Fruit fly (Drosophila melanogaster): ENCODE results near the gene S6kII.

Gene S6kII

dm6 chrX:22509085-22509484 lies 20.7 kb upstream of the S6kII start (continued):
- no peak for TF ChIP-seq oc (tag; optimal IDR thresholded peaks at IDR 0.05)
- TF ChIP-seq lab (GFP tag; optimal IDR thresholded peaks at IDR 0.05): no peak
- peak; percentile 49 for TF ChIP-seq row (GFP tag; IDR thresholded peaks at IDR 0.05)
- no peak for TF ChIP-seq hkb (optimal IDR thresholded peaks at IDR 0.05)
- no peak for TF ChIP-seq hkb (GFP tag; IDR thresholded peaks at IDR 0.05)
- TF ChIP-seq CG14441 (GFP tag; IDR thresholded peaks at IDR 0.05): 0 out of 2 replicates have a peak, but pooled peaks have one; percentile 4
- TF ChIP-seq CG7745 (tag; optimal IDR thresholded peaks at IDR 0.05): no peak
- no peak for TF ChIP-seq aop (GFP tag; IDR thresholded peaks at IDR 0.05)
- TF ChIP-seq Gsc (GFP tag; IDR thresholded peaks at IDR 0.05): no peak
- no peak for TF ChIP-seq CG30020 (tag; optimal IDR thresholded peaks at IDR 0.05)
- no peak for TF ChIP-seq gce (GFP tag; IDR thresholded peaks at IDR 0.05)
- TF ChIP-seq Awh (GFP tag; IDR thresholded peaks at IDR 0.05): no peak
- TF ChIP-seq inv (GFP tag; IDR thresholded peaks at IDR 0.05; ENCODE audit: partially characterized antibody): no peak
- no peak for TF ChIP-seq CG14965 (GFP tag; optimal IDR thresholded peaks at IDR 0.05; ENCODE audit: borderline replicate concordance)
- TF ChIP-seq Dll (GFP tag; IDR thresholded peaks at IDR 0.05; ENCODE audit: partially characterized antibody): no peak
- peak; percentile 23 for TF ChIP-seq Ets65A (GFP tag)
- no peak for TF ChIP-seq pan (optimal IDR thresholded peaks at IDR 0.05)
- no peak for TF ChIP-seq pan (GFP tag; optimal IDR thresholded peaks at IDR 0.05 in 1 of 2, IDR thresholded peaks at IDR 0.05 in 1 of 2)
- no peak for TF ChIP-seq CG2129 (GFP tag; IDR thresholded peaks at IDR 0.05; ENCODE audit: partially characterized antibody)
- TF ChIP-seq Rx (GFP tag; IDR thresholded peaks at IDR 0.05): no peak
- no peak for TF ChIP-seq Ptx1 (GFP tag; IDR thresholded peaks at IDR 0.05)
- TF ChIP-seq CG1603 (tag; optimal IDR thresholded peaks at IDR 0.05): peak; percentile 17
- TF ChIP-seq Dip2 (GFP tag; IDR thresholded peaks at IDR 0.05): no peak
- no peak for TF ChIP-seq Atf3 (GFP tag; optimal IDR thresholded peaks at IDR 0.05)
- TF ChIP-seq Fer3 (tag; optimal IDR thresholded peaks at IDR 0.05): no peak
- TF ChIP-seq CG12236 (GFP tag; optimal IDR thresholded peaks at IDR 0.05): no peak
- TF ChIP-seq nerfin-2 (GFP tag; IDR thresholded peaks at IDR 0.05; ENCODE audit: partially characterized antibody): no peak
- no peak for TF ChIP-seq CG15269 (tag; optimal IDR thresholded peaks at IDR 0.05)
- no peak for TF ChIP-seq gcm2 (GFP tag; optimal IDR thresholded peaks at IDR 0.05)
- TF ChIP-seq Aef1 (GFP tag; IDR thresholded peaks at IDR 0.05): no peak
- TF ChIP-seq mirr (GFP tag; optimal IDR thresholded peaks at IDR 0.05): no peak
- no peak for TF ChIP-seq CG3065 (GFP tag; optimal IDR thresholded peaks at IDR 0.05)
- no peak for TF ChIP-seq exex (tag; optimal IDR thresholded peaks at IDR 0.05)
- no peak for TF ChIP-seq tio (GFP tag; optimal IDR thresholded peaks at IDR 0.05)
- TF ChIP-seq Optix (GFP tag; IDR thresholded peaks at IDR 0.05): no peak
- no peak for TF ChIP-seq bowl (GFP tag; IDR thresholded peaks at IDR 0.05)
- peak; percentile 0 for TF ChIP-seq CG3407 (GFP tag; optimal IDR thresholded peaks at IDR 0.05)
- no peak for TF ChIP-seq CG8359 (GFP tag; optimal IDR thresholded peaks at IDR 0.05; ENCODE audit: borderline replicate concordance)
- no peak for TF ChIP-seq hb (GFP tag; IDR thresholded peaks at IDR 0.05; ENCODE audit: partially characterized antibody)
- no peak for TF ChIP-seq sr (GFP tag; IDR thresholded peaks at IDR 0.05)
- no peak for TF ChIP-seq CG11504 (tag; optimal IDR thresholded peaks at IDR 0.05)
- no peak for TF ChIP-seq schlank (tag; optimal IDR thresholded peaks at IDR 0.05)
- no peak for TF ChIP-seq CG31365 (tag; optimal IDR thresholded peaks at IDR 0.05)
- 0 out of 2 replicates have a peak, but pooled peaks have one; percentile 32 for TF ChIP-seq ara (GFP tag; IDR thresholded peaks at IDR 0.05)
- no peak for TF ChIP-seq CG3281 (GFP tag; optimal IDR thresholded peaks at IDR 0.05)
- TF ChIP-seq Hr51 (GFP tag; optimal IDR thresholded peaks at IDR 0.05): no peak
- no peak for TF ChIP-seq sim (GFP tag; IDR thresholded peaks at IDR 0.05)
- no peak for TF ChIP-seq wek (GFP tag; optimal IDR thresholded peaks at IDR 0.05)
- no peak for TF ChIP-seq Tbp (GFP tag; optimal IDR thresholded peaks at IDR 0.05)
- TF ChIP-seq tgo (GFP tag; IDR thresholded peaks at IDR 0.05): no peak
- no peak for TF ChIP-seq CG6683 (GFP tag; optimal IDR thresholded peaks at IDR 0.05)
- TF ChIP-seq yki (optimal IDR thresholded peaks at IDR 0.05): no peak
- TF ChIP-seq jumu (GFP tag; optimal IDR thresholded peaks at IDR 0.05): no peak
